Worm (Caenorhabditis elegans): ENCODE measurements around the gene R05F9.7.
"Not testable (repeated sequence)": the region's sequence is repeated elsewhere in the genome, so short reads cannot be mapped to it uniquely, and the experiment has no call there.

The R05F9.7 gene

DNA sequence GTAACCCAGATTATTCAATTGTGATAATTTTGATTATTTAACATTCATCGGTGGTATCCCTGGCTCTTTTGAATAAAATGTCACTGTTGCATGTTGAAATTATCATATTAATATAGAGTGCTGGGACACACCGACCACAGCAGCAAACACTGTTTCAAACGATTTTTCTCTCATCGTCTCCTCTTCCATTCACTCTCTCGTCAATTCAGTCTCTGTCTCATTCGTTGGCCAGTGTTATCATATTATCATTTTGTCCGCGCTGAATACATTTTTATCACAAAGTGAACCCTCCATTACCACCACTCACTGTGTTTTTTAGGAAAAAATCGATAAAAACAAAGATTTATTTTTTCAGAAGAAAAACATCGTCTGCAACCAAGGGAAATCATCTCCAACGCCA, 29.0 kb upstream of the R05F9.7 start:
- peak; percentile 98 for TF ChIP-seq elt-2 (tag; optimal IDR thresholded peaks at IDR 0.05)
- TF ChIP-seq dmd-4 (tag; optimal IDR thresholded peaks at IDR 0.05; ENCODE audit: borderline replicate concordance), result no peak

DNA sequence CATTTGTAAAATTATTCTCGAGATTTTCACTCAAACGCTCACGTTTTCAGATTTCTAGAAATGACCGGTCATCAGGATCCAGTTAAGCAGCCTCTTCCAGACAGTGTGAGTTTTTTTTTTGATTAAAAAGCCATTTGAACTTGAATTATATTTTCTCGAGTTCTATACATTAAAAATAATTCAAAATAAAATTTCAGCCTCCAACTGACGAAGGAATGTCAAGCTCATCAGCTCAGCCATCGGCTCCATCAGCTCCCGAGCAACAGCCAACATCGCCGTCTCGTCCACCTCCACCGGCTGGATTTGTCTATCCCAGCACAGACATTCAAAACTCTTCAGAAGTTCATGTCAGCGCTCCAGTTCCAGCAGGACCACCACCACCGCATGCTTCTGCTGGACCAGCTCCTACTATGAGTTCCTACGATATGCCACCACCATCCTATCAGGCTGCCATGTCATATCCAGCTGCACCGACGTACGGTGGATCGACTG, 28.2 kb upstream of the R05F9.7 start, which contains the start of gene F11G11.5:
Gene F11G11.5 (plus strand): TSS at position 51 of the 492 bp plus-strand sequence.
- TF ChIP-seq F13H6.1 (tag; optimal IDR thresholded peaks at IDR 0.05) (no peak), dmd-4 (tag; optimal IDR thresholded peaks at IDR 0.05; ENCODE audit: borderline replicate concordance) (no peak), ttx-3 (tag; optimal IDR thresholded peaks at IDR 0.05) (no peak), ceh-19 (GFP tag; optimal IDR thresholded peaks at IDR 0.05) (no peak), eyg-1 (tag; optimal IDR thresholded peaks at IDR 0.05) (no peak), hlh-30 (tag; optimal IDR thresholded peaks at IDR 0.05; ENCODE audit: insufficient read depth) (no peak), tbx-2 (tag; optimal IDR thresholded peaks at IDR 0.05) (no peak), odd-2 (tag; optimal IDR thresholded peaks at IDR 0.05) (no peak), fax-1 (tag; optimal IDR thresholded peaks at IDR 0.05) (no peak), nfya-1 (tag; optimal IDR thresholded peaks at IDR 0.05) (no peak), zip-5 (tag; optimal IDR thresholded peaks at IDR 0.05) (no peak), nhr-11 (tag; optimal IDR thresholded peaks at IDR 0.05) (no peak), ceh-2 (tag; optimal IDR thresholded peaks at IDR 0.05) (no peak), pag-3 (tag; optimal IDR thresholded peaks at IDR 0.05; ENCODE audit: borderline replicate concordance) (no peak), ceh-6 (GFP tag; optimal IDR thresholded peaks at IDR 0.05) (no peak), unc-55 (GFP tag; optimal IDR thresholded peaks at IDR 0.05) (no peak), ceh-14 (tag; optimal IDR thresholded peaks at IDR 0.05) (no peak), ceh-34 (tag; optimal IDR thresholded peaks at IDR 0.05) (no peak), elt-4 (tag; optimal IDR thresholded peaks at IDR 0.05) (no peak), tbx-7 (tag; optimal IDR thresholded peaks at IDR 0.05) (no peak)

DNA sequence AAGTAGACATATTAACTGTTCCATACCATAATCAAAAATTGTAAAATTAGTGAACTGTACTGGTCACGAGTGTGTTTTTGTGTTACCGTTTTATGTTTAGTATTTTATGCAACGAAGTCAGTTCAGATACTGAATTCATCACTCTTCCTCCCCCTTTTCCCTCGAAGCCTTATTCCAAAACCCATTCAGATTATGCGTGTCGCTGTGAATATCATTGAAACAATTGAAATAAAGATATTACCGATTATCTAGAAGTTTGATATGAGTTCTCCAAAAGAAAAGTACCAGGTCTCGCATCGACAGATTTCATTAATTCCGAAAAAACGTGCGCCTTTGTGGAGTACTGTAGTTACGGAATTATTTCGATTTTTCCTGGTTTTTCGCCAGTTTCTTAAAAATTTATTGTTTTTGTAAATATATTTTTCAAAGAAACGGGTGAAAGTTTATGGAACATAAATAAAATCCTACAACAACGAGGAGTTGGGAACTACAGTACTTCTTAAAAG, 27.1 kb upstream of the R05F9.7 start:
- no peak for TF ChIP-seq sox-4 (tag; optimal IDR thresholded peaks at IDR 0.05)
- TF ChIP-seq unc-55 (GFP tag; optimal IDR thresholded peaks at IDR 0.05), result no peak

DNA sequence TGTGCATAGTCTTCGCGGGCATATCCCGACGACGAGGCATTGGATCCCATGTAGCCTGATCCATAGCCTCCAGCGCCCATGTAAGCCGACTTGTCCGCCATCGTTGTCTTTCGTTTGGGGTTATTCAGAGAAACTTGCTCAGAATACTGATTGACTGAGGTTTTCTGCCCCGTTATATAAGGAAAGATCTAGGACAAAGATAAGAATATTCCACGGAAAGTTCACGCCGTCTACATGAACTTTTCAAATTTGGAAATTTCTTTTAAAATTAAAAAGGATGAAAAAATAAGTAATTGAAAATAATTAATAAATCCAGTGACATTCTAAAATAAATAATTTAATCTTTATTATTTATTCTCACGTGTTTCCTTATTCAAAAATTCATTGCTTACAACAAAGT, 25.8 kb upstream of the R05F9.7 start, which contains the start of the genes nspd-5 and F11G11.4:
Gene nspd-5 (minus strand): TSS at position 101 of the 400 bp plus-strand sequence.
Gene F11G11.4 (plus strand): TSS at position 335 of the 400 bp plus-strand sequence.
- TF ChIP-seq nfya-1 (tag; optimal IDR thresholded peaks at IDR 0.05); pag-3 (tag; optimal IDR thresholded peaks at IDR 0.05; ENCODE audit: borderline replicate concordance); ttx-3 (tag; optimal IDR thresholded peaks at IDR 0.05): not testable (repeated sequence)

DNA sequence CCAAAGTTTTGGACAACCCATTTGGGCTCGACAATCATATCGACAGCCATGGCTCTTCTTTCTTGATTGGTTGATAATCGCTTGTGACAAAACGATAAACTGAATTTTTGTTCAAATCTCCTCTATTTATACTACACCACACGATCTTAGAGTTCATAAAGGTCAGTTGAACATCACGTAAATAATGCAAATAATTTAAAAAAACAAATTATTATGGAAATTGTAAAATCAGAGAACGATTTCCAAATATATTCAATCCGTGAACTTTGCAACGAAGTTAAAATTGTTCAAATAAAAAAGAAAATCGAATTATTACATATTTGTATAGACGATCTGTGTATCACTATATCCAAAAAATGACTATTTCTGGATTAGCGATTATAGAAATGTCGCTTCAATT, 22.7 kb upstream of the R05F9.7 start, which contains the start of the genes mpst-4 and F11G11.14:
Gene mpst-4 (minus strand): TSS at position 101 of the 400 bp plus-strand sequence.
Gene F11G11.14 (plus strand): TSS at position 325 of the 400 bp plus-strand sequence.
- no peak for TF ChIP-seq sox-2 (GFP tag; IDR thresholded peaks at IDR 0.05)
- TF ChIP-seq ama-1 (optimal IDR thresholded peaks at IDR 0.05), result no peak
- no peak for TF ChIP-seq tbx-2 (tag; optimal IDR thresholded peaks at IDR 0.05)
- no peak for TF ChIP-seq hlh-6 (tag; optimal IDR thresholded peaks at IDR 0.05)
- TF ChIP-seq ceh-19 (GFP tag; optimal IDR thresholded peaks at IDR 0.05), result no peak
- no peak for TF ChIP-seq ceh-31 (tag; optimal IDR thresholded peaks at IDR 0.05)
- TF ChIP-seq fax-1 (tag; optimal IDR thresholded peaks at IDR 0.05), result no peak
- no peak for TF ChIP-seq gmeb-2 (tag; optimal IDR thresholded peaks at IDR 0.05)
- TF ChIP-seq ttx-3 (tag; optimal IDR thresholded peaks at IDR 0.05), result no peak
- TF ChIP-seq pros-1 (tag; optimal IDR thresholded peaks at IDR 0.05), result no peak
- TF ChIP-seq eyg-1 (tag; optimal IDR thresholded peaks at IDR 0.05), result no peak
- TF ChIP-seq ceh-48 (tag; optimal IDR thresholded peaks at IDR 0.05), result no peak
- no peak for TF ChIP-seq ceh-24 (tag; optimal IDR thresholded peaks at IDR 0.05)
- TF ChIP-seq ceh-2 (tag; optimal IDR thresholded peaks at IDR 0.05), result no peak
- TF ChIP-seq odd-2 (tag; optimal IDR thresholded peaks at IDR 0.05), result no peak
- no peak for TF ChIP-seq pax-1 (tag; optimal IDR thresholded peaks at IDR 0.05)
- no peak for TF ChIP-seq ceh-45 (GFP tag; IDR thresholded peaks at IDR 0.05)
- TF ChIP-seq K09A11.1 (tag; optimal IDR thresholded peaks at IDR 0.05; ENCODE audit: insufficient read depth), result no peak
- no peak for TF ChIP-seq dmd-4 (tag; optimal IDR thresholded peaks at IDR 0.05; ENCODE audit: borderline replicate concordance)
- no peak for TF ChIP-seq zip-5 (tag; optimal IDR thresholded peaks at IDR 0.05)
